Fruit fly (Drosophila melanogaster) whole organism, wandering third instar larva: ENCODE measurements around the gene Itpr.

Experiments
- Abd-B ChIP-seq: fragments of >200 bp; optimal IDR thresholded peaks from 2 replicates; lab custom pipeline; 2017; ENCODE audit warnings: missing biosample characterization, missing genetic modification characterization
- CG32264 ChIP-seq: fragments of 200-800 bp; sonication (Bioruptor generic); optimal IDR thresholded peaks from 2 replicates; lab custom pipeline; 2016; ENCODE audit warnings: missing biosample characterization, missing genetic modification characterization
- CG9705 ChIP-seq: fragments of 200-800 bp; sonication (Bioruptor generic); optimal IDR thresholded peaks from 2 replicates; lab custom pipeline; 2018; ENCODE audit warnings: missing biosample characterization, mild to moderate bottlenecking, missing genetic modification characterization
- CrebA ChIP-seq: fragments of 200-800 bp; sonication (Bioruptor generic); optimal IDR thresholded peaks from 2 replicates; lab custom pipeline; 2016; ENCODE audit warnings: missing biosample characterization, mild to moderate bottlenecking, missing genetic modification characterization, borderline replicate concordance
- Hnf4 ChIP-seq: fragments of 200-800 bp; sonication (Bioruptor generic); optimal IDR thresholded peaks from 2 replicates; lab custom pipeline; 2016; ENCODE audit warnings: missing biosample characterization, mild to moderate bottlenecking, missing genetic modification characterization
- N ChIP-seq: fragments of >200 bp; optimal IDR thresholded peaks from 2 replicates; lab custom pipeline; 2018; ENCODE audit warnings: missing biosample characterization, missing external identifiers, missing genetic modification characterization
- Rel ChIP-seq, 2 experiments: fragments of 200-800 bp; sonication (Bioruptor generic) in 1 of 2; optimal IDR thresholded peaks; 2 replicates in 1 of 2; 3 replicates in 1 of 2; lab custom pipeline; 2016 to 2019; ENCODE audit warnings: mild to moderate bottlenecking in 2 of 2, missing biosample characterization in 2 of 2, missing genetic modification characterization in 2 of 2, moderate library complexity in 1 of 2
- dmrt93B ChIP-seq: fragments of 200-800 bp; sonication (Bioruptor generic); optimal IDR thresholded peaks from 2 replicates; lab custom pipeline; 2018; ENCODE audit warnings: missing biosample characterization, mild to moderate bottlenecking, missing genetic modification characterization
- fru ChIP-seq: fragments of 200-800 bp; sonication (Bioruptor generic); optimal IDR thresholded peaks from 3 replicates; lab custom pipeline; 2016; ENCODE audit warnings: missing biosample characterization, mild to moderate bottlenecking, missing genetic modification characterization
- jim ChIP-seq: fragments of 175-275, 200-325 bp; sonication (Bioruptor generic); optimal IDR thresholded peaks from 2 replicates; lab custom pipeline; 2016; ENCODE audit warnings: missing biosample characterization, mild to moderate bottlenecking, missing genetic modification characterization
- pan ChIP-seq: fragments of >200 bp; optimal IDR thresholded peaks from 2 replicates; lab custom pipeline; 2017
- psq ChIP-seq: fragments of 200-800 bp; sonication (Bioruptor generic); optimal IDR thresholded peaks from 3 replicates; lab custom pipeline; 2017; ENCODE audit warnings: missing biosample characterization, mild to moderate bottlenecking, missing genetic modification characterization, moderate library complexity
- usp ChIP-seq: fragments of >200 bp; optimal IDR thresholded peaks from 2 replicates; lab custom pipeline; 2017; ENCODE audit warnings: missing biosample characterization, missing genetic modification characterization

dm6 chr3R:5588573-5588972, 71.7 kb downstream of the Itpr start, which contains the start of gene PolZ2:
- no peak for TF ChIP-seq Rel (GFP tag; optimal IDR thresholded peaks at IDR 0.05; lab: Kevin White, UChicago)
- no peak for TF ChIP-seq Rel (tag; optimal IDR thresholded peaks at IDR 0.05; lab: Kevin White, UChicago)
- no peak for TF ChIP-seq pan (lab: Kevin White, UChicago)
- no peak for TF ChIP-seq psq (GFP tag; lab: Kevin White, UChicago)
- TF ChIP-seq dmrt93B, result no peak
- no peak for TF ChIP-seq N (GFP tag; lab: Kevin White, UChicago)
- no peak for TF ChIP-seq jim (GFP tag; lab: Kevin White, UChicago)
- no peak for TF ChIP-seq usp (GFP tag; lab: Kevin White, UChicago)
- no peak for TF ChIP-seq CrebA (GFP tag; lab: Kevin White, UChicago)
- TF ChIP-seq fru, result no peak
- TF ChIP-seq CG32264 (GFP tag; lab: Kevin White, UChicago), result no peak
- no peak for TF ChIP-seq Abd-B (GFP tag; lab: Kevin White, UChicago)
- no peak for TF ChIP-seq Hnf4 (GFP tag; lab: Kevin White, UChicago)
- no peak for TF ChIP-seq CG9705 (GFP tag; lab: Kevin White, UChicago)
